Fruit fly (Drosophila melanogaster) S2 (cell line): ENCODE data around the gene fon.

Experiments
- CG8478 ChIP-seq: fragments of >200 bp; optimal IDR thresholded peaks from 2 replicates; lab custom pipeline; 2018
- CTCF ChIP-seq, 2 experiments: fragments of >200 bp; optimal IDR thresholded peaks; 2 replicates each; lab custom pipeline; 2018

- TF ChIP-seq CG8478 (no peak), CTCF (optimal IDR thresholded peaks at IDR 0.05; lab: Kevin White, UChicago) (no peak)
Measured at dm6 chr2L:19380630-19381029, 5.4 kb downstream of the fon start, which contains the start of gene CG17350.
